Fruit fly (Drosophila melanogaster): ENCODE measurements around the gene CG12608.
A peak's percentile ranks its signal among the peaks of the same experiment; 100 is the strongest.

The CG12608 gene

dm6 chrX:15299927-15300740, 44.3 kb downstream of the CG12608 start:
- TF ChIP-seq CG33017 (tag; optimal IDR thresholded peaks at IDR 0.05) (no peak), tj (GFP tag; optimal IDR thresholded peaks at IDR 0.05) (peak; percentile 92)

- TF ChIP-seq cic (GFP tag; optimal IDR thresholded peaks at IDR 0.05), result peak; percentile 71
- peak; percentile 83 for TF ChIP-seq kay (GFP tag; ENCODE audit: borderline replicate concordance)
- TF ChIP-seq Mnt (GFP tag; optimal IDR thresholded peaks at IDR 0.05), result peak; percentile 86
- peak; percentile 98 for TF ChIP-seq CG7101 (tag; optimal IDR thresholded peaks at IDR 0.05)
- peak; percentile 87 for TF ChIP-seq CG5204 (GFP tag; optimal IDR thresholded peaks at IDR 0.05)
- TF ChIP-seq Hr96 (GFP tag; optimal IDR thresholded peaks at IDR 0.05), result peak; percentile 83
- TF ChIP-seq Crg-1 (GFP tag; optimal IDR thresholded peaks at IDR 0.05), result peak; percentile 95
- peak; percentile 74 for TF ChIP-seq toe (GFP tag; optimal IDR thresholded peaks at IDR 0.05)
- TF ChIP-seq CG14711 (tag; optimal IDR thresholded peaks at IDR 0.05), result peak; percentile 95
- TF ChIP-seq cnc (optimal IDR thresholded peaks at IDR 0.05), result no peak
- peak; percentile 99 for TF ChIP-seq CG11617 (GFP tag; optimal IDR thresholded peaks at IDR 0.05)
- TF ChIP-seq CG7045 (GFP tag; optimal IDR thresholded peaks at IDR 0.05), result peak; percentile 96
- peak; percentile 93 for TF ChIP-seq ovo (GFP tag; optimal IDR thresholded peaks at IDR 0.05)
- TF ChIP-seq CG12768 (GFP tag; optimal IDR thresholded peaks at IDR 0.05), result peak; percentile 96
- peak; percentile 96 for TF ChIP-seq bab1 (GFP tag; optimal IDR thresholded peaks at IDR 0.05)
- peak; percentile 93 for TF ChIP-seq tj (GFP tag; optimal IDR thresholded peaks at IDR 0.05)
- peak; percentile 95 for TF ChIP-seq CG33017 (tag; optimal IDR thresholded peaks at IDR 0.05)
- TF ChIP-seq CG1620 (GFP tag; optimal IDR thresholded peaks at IDR 0.05), result peak; percentile 89
- peak; percentile 97 for TF ChIP-seq pad (GFP tag; optimal IDR thresholded peaks at IDR 0.05)
- TF ChIP-seq Clk (GFP tag; optimal IDR thresholded peaks at IDR 0.05), result peak; percentile 92
Observed at dm6 chrX:15298298-15299069, 45.9 kb downstream of the CG12608 start.

- TF ChIP-seq cnc (optimal IDR thresholded peaks at IDR 0.05) (no peak), CG14711 (tag; optimal IDR thresholded peaks at IDR 0.05) (no peak), CG33017 (tag; optimal IDR thresholded peaks at IDR 0.05) (no peak), Crg-1 (GFP tag; optimal IDR thresholded peaks at IDR 0.05) (no peak), Hr96 (GFP tag; optimal IDR thresholded peaks at IDR 0.05) (no peak), CG12768 (GFP tag; optimal IDR thresholded peaks at IDR 0.05) (no peak), Mnt (GFP tag; optimal IDR thresholded peaks at IDR 0.05) (no peak), toe (GFP tag; optimal IDR thresholded peaks at IDR 0.05) (no peak), CG11617 (GFP tag; optimal IDR thresholded peaks at IDR 0.05) (no peak), CG7101 (tag; optimal IDR thresholded peaks at IDR 0.05) (no peak), pad (GFP tag; optimal IDR thresholded peaks at IDR 0.05) (peak; percentile 98), Clk (GFP tag; optimal IDR thresholded peaks at IDR 0.05) (no peak), CG7045 (GFP tag; optimal IDR thresholded peaks at IDR 0.05) (no peak), kay (GFP tag; ENCODE audit: borderline replicate concordance) (peak; percentile 21), CG5204 (GFP tag; optimal IDR thresholded peaks at IDR 0.05) (no peak)
Observed at dm6 chrX:15297963-15298297, 46.5 kb downstream of the CG12608 start.

- TF ChIP-seq CG7101 (tag; optimal IDR thresholded peaks at IDR 0.05) (peak; percentile 46), CG12768 (GFP tag; optimal IDR thresholded peaks at IDR 0.05) (peak; percentile 1), Hr96 (GFP tag; optimal IDR thresholded peaks at IDR 0.05) (no peak), cic (GFP tag; optimal IDR thresholded peaks at IDR 0.05) (no peak), CG11617 (GFP tag; optimal IDR thresholded peaks at IDR 0.05) (peak; percentile 13), kay (GFP tag; ENCODE audit: borderline replicate concordance) (no peak), CG5204 (GFP tag; optimal IDR thresholded peaks at IDR 0.05) (no peak), pad (GFP tag; optimal IDR thresholded peaks at IDR 0.05) (no peak), cnc (optimal IDR thresholded peaks at IDR 0.05) (no peak), CG1620 (GFP tag; optimal IDR thresholded peaks at IDR 0.05) (no peak), CG7045 (GFP tag; optimal IDR thresholded peaks at IDR 0.05) (peak; percentile 35), bab1 (GFP tag; optimal IDR thresholded peaks at IDR 0.05) (no peak), ovo (GFP tag; optimal IDR thresholded peaks at IDR 0.05) (no peak), Clk (GFP tag; optimal IDR thresholded peaks at IDR 0.05) (no peak), CG33017 (tag; optimal IDR thresholded peaks at IDR 0.05) (peak; percentile 43), Mnt (GFP tag; optimal IDR thresholded peaks at IDR 0.05) (no peak), CG14711 (tag; optimal IDR thresholded peaks at IDR 0.05) (peak; percentile 41), Crg-1 (GFP tag; optimal IDR thresholded peaks at IDR 0.05) (no peak), tj (GFP tag; optimal IDR thresholded peaks at IDR 0.05) (no peak), toe (GFP tag; optimal IDR thresholded peaks at IDR 0.05) (no peak)
Observed at dm6 chrX:15296969-15297816, 47.2 kb downstream of the CG12608 start, which contains the start of gene gce. Gene gce (plus strand): TSS chrX:15297766.

Data from whole organism, adult.